Worm (Caenorhabditis elegans) whole organism, L4/young adult: Measurements from ENCODE around the gene T25B9.4.

Experiments
- W03F9.2 ChIP-seq: fragments of 150-350 bp; optimal IDR thresholded peaks from 2 replicates; lab custom pipeline; 2014; ENCODE audit warnings: missing biosample characterization, missing genetic modification characterization
- dao-5 ChIP-seq: sonication (generic microtip); optimal IDR thresholded peaks from 2 replicates; lab custom pipeline; 2016; ENCODE audit warnings: missing genotype, missing genetic modification characterization, moderate library complexity, missing compliant biosample characterization
- him-1 ChIP-seq: sonication (generic microtip); optimal IDR thresholded peaks from 2 replicates; lab custom pipeline; 2016; ENCODE audit warnings: missing genotype, missing genetic modification reagents, missing genetic modification characterization, missing compliant biosample characterization

T25B9.4 gene

ce11 chrIV:10757616-10758193 is at the start of gene T25B9.4, which contains the start of gene T25B9.6:
Gene T25B9.4, minus strand, starts transcription at chrIV:10757716.
Gene T25B9.6, plus strand, starts transcription at chrIV:10758143.
- TF ChIP-seq him-1 (tag; lab: Kevin White, UChicago) (no peak), dao-5 (tag; lab: Kevin White, UChicago) (no peak), W03F9.2 (tag; lab: Kevin White, UChicago) (no peak)

- TF ChIP-seq dao-5 (tag; lab: Kevin White, UChicago) (no peak), W03F9.2 (tag; lab: Kevin White, UChicago) (no peak), him-1 (tag; lab: Kevin White, UChicago) (no peak)
Observed at ce11 chrIV:10803973-10804372, 46.5 kb upstream of the T25B9.4 start.

- no peak for TF ChIP-seq dao-5 (tag; lab: Kevin White, UChicago)
Observed at ce11 chrIV:10799354-10799753, 41.8 kb upstream of the T25B9.4 start, which contains the start of gene zipt-2.1. Gene zipt-2.1, plus strand, starts transcription at chrIV:10799654.

DNA sequence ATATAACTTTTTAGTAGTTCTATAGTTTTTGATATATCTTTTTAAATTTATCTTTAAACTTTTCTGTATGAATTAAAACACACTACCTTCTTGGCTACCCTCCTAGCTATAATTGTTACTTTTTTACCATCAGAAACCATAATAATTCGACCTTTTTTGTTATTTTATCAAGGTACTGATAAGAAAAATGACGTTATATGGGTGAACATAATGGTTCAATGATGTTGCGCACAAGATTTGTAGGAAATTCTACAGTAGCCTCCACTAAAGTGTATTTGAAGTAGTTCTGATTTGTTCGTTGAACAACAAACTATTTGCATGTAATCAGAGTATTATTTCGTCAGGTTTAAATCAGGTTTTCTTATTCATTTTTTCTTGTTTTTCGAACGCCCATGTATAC is 41.1 kb upstream of the T25B9.4 start:
- TF ChIP-seq dao-5 (tag; lab: Kevin White, UChicago) (no peak), W03F9.2 (tag; lab: Kevin White, UChicago) (no peak), him-1 (tag; lab: Kevin White, UChicago) (no peak)

DNA sequence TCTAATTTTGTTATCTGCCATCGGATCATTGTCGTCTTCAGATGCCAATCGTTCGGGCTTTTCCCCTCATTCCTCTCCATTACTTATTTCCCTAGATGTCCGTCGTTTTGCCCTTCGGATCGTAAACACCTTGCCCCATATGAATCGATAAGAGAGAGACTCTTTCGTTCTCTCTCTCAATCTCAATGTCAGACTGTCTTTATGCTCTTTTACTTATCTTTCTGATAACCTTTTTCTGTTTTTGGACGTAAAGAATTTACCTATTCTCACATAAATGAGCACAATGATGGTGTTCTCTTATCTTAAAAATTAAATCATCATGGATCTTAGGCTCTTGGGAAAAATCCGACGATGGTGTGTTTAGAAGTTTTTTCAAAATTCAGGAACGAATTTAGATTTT is 39.2 kb upstream of the T25B9.4 start:
- TF ChIP-seq W03F9.2 (tag; lab: Kevin White, UChicago) = no peak
- TF ChIP-seq dao-5 (tag; lab: Kevin White, UChicago) = no peak
- no peak for TF ChIP-seq him-1 (tag; lab: Kevin White, UChicago)

- TF ChIP-seq dao-5 (tag; lab: Kevin White, UChicago) (no peak), W03F9.2 (tag; lab: Kevin White, UChicago) (no peak), him-1 (tag; lab: Kevin White, UChicago) (no peak)
Observed at ce11 chrIV:10795678-10796077, 38.2 kb upstream of the T25B9.4 start.

- TF ChIP-seq dao-5 (tag; lab: Kevin White, UChicago) (no peak), W03F9.2 (tag; lab: Kevin White, UChicago) (no peak), him-1 (tag; lab: Kevin White, UChicago) (no peak)
Observed at ce11 chrIV:10790353-10790752, 32.8 kb upstream of the T25B9.4 start, which contains the start of gene pept-2. Gene pept-2, plus strand, starts transcription at chrIV:10790653.

ce11 chrIV:10786731-10787130 is 29.2 kb upstream of the T25B9.4 start, which contains the start of gene srd-7:
Gene srd-7, minus strand, starts transcription at chrIV:10786831.
- TF ChIP-seq him-1 (tag; lab: Kevin White, UChicago) (no peak), dao-5 (tag; lab: Kevin White, UChicago) (no peak), W03F9.2 (tag; lab: Kevin White, UChicago) (no peak)

DNA sequence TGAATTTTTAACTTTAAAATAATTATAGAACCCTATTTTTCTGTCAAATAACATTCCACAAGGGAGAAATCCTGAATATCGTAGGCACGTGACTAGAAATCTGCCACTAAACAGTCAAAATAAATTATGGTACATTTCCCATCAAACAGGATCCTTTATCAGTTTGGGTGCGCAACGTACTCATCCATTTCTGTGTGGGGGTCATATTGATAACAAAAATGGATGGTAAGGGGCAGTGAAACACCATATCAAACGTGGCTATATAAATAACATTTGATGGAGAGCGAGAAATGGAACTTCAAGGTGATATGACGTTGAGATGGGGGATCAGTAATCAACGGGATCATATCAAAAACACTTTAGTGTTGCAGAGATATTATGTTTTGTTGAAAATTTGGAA is 26.6 kb upstream of the T25B9.4 start:
- TF ChIP-seq W03F9.2 (tag; lab: Kevin White, UChicago) (no peak), dao-5 (tag; lab: Kevin White, UChicago) (no peak), him-1 (tag; lab: Kevin White, UChicago) (no peak)

DNA sequence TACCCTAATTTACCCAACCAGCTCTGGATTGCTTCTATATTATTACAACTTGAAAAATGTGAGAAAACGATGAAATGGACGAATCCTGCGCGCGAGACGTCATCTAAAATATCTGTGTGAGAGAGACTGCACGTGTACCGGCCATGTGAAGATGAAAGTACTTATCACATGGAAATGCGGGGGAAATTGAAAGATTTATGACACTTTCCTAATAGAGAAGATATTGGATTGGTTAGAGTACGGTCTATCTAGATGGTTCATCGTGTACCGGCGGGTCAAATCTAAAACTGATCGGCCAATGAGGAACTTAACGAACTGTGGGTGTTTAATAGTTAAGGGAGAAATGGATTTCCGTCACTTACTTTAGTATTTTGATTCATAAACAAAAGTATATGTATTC is 24.5 kb upstream of the T25B9.4 start:
- TF ChIP-seq dao-5 (tag; lab: Kevin White, UChicago) = no peak
- TF ChIP-seq W03F9.2 (tag; lab: Kevin White, UChicago) = no peak
- TF ChIP-seq him-1 (tag; lab: Kevin White, UChicago) = no peak

DNA sequence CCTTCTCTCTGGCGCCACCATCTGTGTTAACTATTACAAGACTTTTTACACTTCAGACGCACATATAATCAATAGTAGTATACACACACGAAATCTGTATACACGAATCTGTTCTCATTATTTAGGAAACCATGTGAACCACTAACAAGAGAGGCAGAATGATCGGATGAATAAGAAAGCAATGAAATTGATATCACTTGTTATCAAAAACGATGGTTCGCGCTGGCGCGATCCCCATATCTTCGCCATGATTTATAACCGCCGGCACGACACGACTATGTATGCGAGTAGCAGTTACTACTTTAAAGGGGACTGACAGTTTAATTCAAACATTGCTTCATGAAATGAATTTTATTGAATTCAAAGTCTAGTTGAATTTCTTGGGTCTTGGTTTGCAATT is 23.8 kb upstream of the T25B9.4 start:
- no peak for TF ChIP-seq him-1 (tag; lab: Kevin White, UChicago)
- TF ChIP-seq dao-5 (tag; lab: Kevin White, UChicago) = no peak

ce11 chrIV:10780583-10780982 is 23.1 kb upstream of the T25B9.4 start, which contains the start of gene swt-3:
Gene swt-3, minus strand, starts transcription at chrIV:10780683.
- TF ChIP-seq dao-5 (tag; lab: Kevin White, UChicago) (no peak), W03F9.2 (tag; lab: Kevin White, UChicago) (no peak), him-1 (tag; lab: Kevin White, UChicago) (no peak)

DNA sequence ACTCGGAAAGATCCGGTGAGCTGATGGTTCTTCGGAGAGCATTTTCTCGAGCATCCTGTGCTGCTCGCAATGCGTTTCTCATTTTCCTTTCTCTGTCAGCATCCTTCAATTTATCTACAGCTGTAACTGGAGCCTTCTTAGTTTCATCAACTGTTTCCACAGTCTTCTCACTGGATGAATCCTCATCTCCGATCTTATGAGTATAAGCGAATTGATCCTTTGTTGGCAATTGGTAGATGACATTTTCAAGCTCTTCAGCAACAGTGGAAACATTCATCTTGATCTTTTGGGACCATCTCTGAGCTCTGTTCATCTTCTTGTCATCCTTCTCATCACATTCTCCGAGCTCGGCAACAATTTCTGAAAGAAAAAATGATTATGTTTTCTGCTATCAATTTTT is 21.8 kb upstream of the T25B9.4 start:
- TF ChIP-seq him-1 (tag; lab: Kevin White, UChicago) (no peak), dao-5 (tag; lab: Kevin White, UChicago) (no peak), W03F9.2 (tag; lab: Kevin White, UChicago) (no peak)

DNA sequence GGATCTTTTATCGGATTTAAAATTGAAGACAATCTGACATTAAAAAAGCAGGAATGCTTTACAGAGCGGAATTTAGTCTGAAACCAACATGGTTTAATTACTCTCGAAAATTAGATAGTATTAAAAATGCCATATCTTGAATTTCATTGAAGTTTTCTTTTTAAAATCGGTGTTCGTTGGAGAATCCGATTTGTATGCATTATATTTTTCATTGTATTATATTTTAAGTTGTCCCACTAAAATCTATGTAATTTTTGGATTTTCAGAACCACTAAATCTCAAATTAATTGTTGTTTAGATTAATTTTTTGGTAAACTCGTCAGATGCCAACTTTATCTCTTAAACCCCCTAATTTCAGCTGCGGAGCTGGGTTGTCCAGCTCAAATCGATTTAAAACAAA is 21.1 kb upstream of the T25B9.4 start:
- no peak for TF ChIP-seq dao-5 (tag; lab: Kevin White, UChicago)
